Fruit fly (Drosophila melanogaster): Measurements from ENCODE around the gene CG14966.

DNA sequence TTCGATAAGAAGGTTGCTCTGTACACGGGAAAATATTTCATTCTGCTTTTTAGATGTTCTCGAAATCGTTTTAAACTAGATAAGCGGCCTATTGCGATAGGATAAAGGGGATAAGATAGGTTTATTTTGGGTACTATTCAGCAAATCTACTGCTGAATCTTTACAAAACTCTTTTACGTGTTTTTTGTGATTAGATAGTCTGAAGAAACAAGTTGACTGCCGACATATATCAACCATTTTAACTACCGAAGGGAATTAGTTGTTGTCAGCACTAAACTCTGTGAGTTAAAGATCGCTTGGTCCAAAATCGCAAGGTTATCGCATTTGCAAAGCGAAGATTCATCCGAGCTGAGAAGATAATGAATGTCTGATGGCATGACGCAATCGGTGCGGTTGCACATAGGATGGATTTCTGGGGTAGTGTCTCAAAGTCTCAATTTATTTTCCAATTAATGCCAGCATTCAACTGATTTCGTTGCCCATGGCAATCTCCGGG is 31.2 kb downstream of the CG14966 start, which contains the start of gene Asciz:
- TF ChIP-seq EcR (GFP tag; optimal IDR thresholded peaks at IDR 0.05) (no peak), psq (optimal IDR thresholded peaks at IDR 0.05) (no peak), CG8478 (optimal IDR thresholded peaks at IDR 0.05) (no peak), pan (optimal IDR thresholded peaks at IDR 0.05) (no peak), usp (GFP tag; optimal IDR thresholded peaks at IDR 0.05) (no peak)
